Fruit fly (Drosophila melanogaster) whole organism, embryonic: ENCODE measurements around the gene CG10165.
A peak's percentile ranks its signal among the peaks of the same experiment; 100 is the strongest.

ENCODE experiments used
- BEAF-32 ChIP-seq: fragments of 200-800 bp; sonication (Bioruptor generic); optimal IDR thresholded peaks from 3 replicates; lab custom pipeline; 2017; ENCODE audit warnings: missing biosample characterization, missing genetic modification characterization, mild to moderate bottlenecking, moderate library complexity, missing genetic modification reagents
- C15 ChIP-seq: fragments of 200-800 bp; sonication (Bioruptor generic); IDR thresholded peaks from 3 replicates; pipeline ENCODE4 v1.3.6; 2022; ENCODE audit warnings: missing biosample characterization, missing genetic modification characterization
- CG11085 ChIP-seq: fragments of 200-800 bp; sonication (Bioruptor generic); IDR thresholded peaks from 2 replicates; pipeline ENCODE4 v1.3.6; 2022; ENCODE audit warnings: missing biosample characterization, missing genetic modification characterization
- CG11504 ChIP-seq: fragments of 200-800 bp; sonication (Bioruptor generic); optimal IDR thresholded peaks from 3 replicates; lab custom pipeline; 2019; ENCODE audit warnings: missing biosample characterization, mild to moderate bottlenecking, missing genetic modification characterization, moderate library complexity
- CG14050 ChIP-seq: fragments of 200-800 bp; sonication (Bioruptor generic); IDR thresholded peaks from 3 replicates; pipeline ENCODE4 v1.3.6; 2022; ENCODE audit warnings: missing biosample characterization, missing genetic modification characterization
- CG14710 ChIP-seq: fragments of 200-800 bp; sonication (Bioruptor generic); optimal IDR thresholded peaks from 3 replicates; lab custom pipeline; 2019; ENCODE audit warnings: missing biosample characterization, mild to moderate bottlenecking, missing genetic modification characterization, moderate library complexity
- CG1647 ChIP-seq: fragments of 200-800 bp; sonication (Bioruptor generic); optimal IDR thresholded peaks from 3 replicates; lab custom pipeline; 2016; ENCODE audit warnings: missing biosample characterization, missing genetic modification characterization
- CG17385 ChIP-seq: fragments of 200-800 bp; sonication (Bioruptor generic); optimal IDR thresholded peaks from 3 replicates; lab custom pipeline; 2018; ENCODE audit warnings: missing biosample characterization, mild to moderate bottlenecking, missing genetic modification characterization
- CG2116 ChIP-seq: fragments of 200-800 bp; sonication (Bioruptor generic); optimal IDR thresholded peaks from 3 replicates; lab custom pipeline; 2018; ENCODE audit warnings: missing biosample characterization, mild to moderate bottlenecking, missing genetic modification characterization
- CG2889 ChIP-seq: fragments of 200-800 bp; sonication (Bioruptor generic); IDR thresholded peaks from 3 replicates; pipeline ENCODE4 v1.3.6; 2022; ENCODE audit warnings: missing biosample characterization, missing genetic modification characterization
- CG3163 ChIP-seq: fragments of 200-800 bp; sonication (Bioruptor generic); optimal IDR thresholded peaks from 3 replicates; lab custom pipeline; 2016; ENCODE audit warnings: missing biosample characterization, missing genetic modification characterization
- CG3281 ChIP-seq: fragments of 200-800 bp; sonication (Bioruptor generic); optimal IDR thresholded peaks from 3 replicates; lab custom pipeline; 2017; ENCODE audit warnings: missing biosample characterization, mild to moderate bottlenecking, missing genetic modification characterization
- CG3726 ChIP-seq: fragments of 200-800 bp; sonication (Bioruptor generic); IDR thresholded peaks from 3 replicates; pipeline ENCODE4, ENCODE4 v1.3.6; 2022; ENCODE audit warnings: missing biosample characterization, missing genetic modification characterization
- CG3838 ChIP-seq: fragments of 200-800 bp; sonication (Bioruptor generic); optimal IDR thresholded peaks from 3 replicates; lab custom pipeline; 2016; ENCODE audit warnings: missing biosample characterization, missing genetic modification characterization
- CG4404 ChIP-seq: fragments of 200-800 bp; sonication (Bioruptor generic); IDR thresholded peaks from 2 replicates; pipeline ENCODE4 v1.3.6; 2022; ENCODE audit warnings: missing biosample characterization, missing genetic modification characterization
- CG4424 ChIP-seq: fragments of 200-800 bp; sonication (Bioruptor generic); optimal IDR thresholded peaks from 3 replicates; lab custom pipeline; 2016; ENCODE audit warnings: missing biosample characterization, missing genetic modification characterization
- CG5245 ChIP-seq: fragments of 200-800 bp; sonication (Bioruptor generic); optimal IDR thresholded peaks from 3 replicates; lab custom pipeline; 2016; ENCODE audit warnings: missing biosample characterization, missing genetic modification characterization
- CG7357 ChIP-seq: fragments of 200-800 bp; sonication (Bioruptor generic); IDR thresholded peaks from 3 replicates; pipeline ENCODE4 v1.3.6; 2022; ENCODE audit warnings: missing biosample characterization, missing genetic modification characterization
- CG7556 ChIP-seq: fragments of 200-800 bp; sonication (Bioruptor generic); optimal IDR thresholded peaks from 2 replicates; lab custom pipeline; 2017; ENCODE audit warnings: missing biosample characterization, mild to moderate bottlenecking, missing genetic modification characterization
- CG7987 ChIP-seq: fragments of 200-800 bp; sonication (Bioruptor generic); optimal IDR thresholded peaks from 2 replicates; lab custom pipeline; 2018; ENCODE audit warnings: missing biosample characterization, mild to moderate bottlenecking, missing genetic modification characterization, moderate library complexity
- CG9609 ChIP-seq: fragments of 200-800 bp; sonication (Bioruptor generic); optimal IDR thresholded peaks from 3 replicates; lab custom pipeline; 2016; ENCODE audit warnings: missing biosample characterization, missing genetic modification characterization
- CG9727 ChIP-seq: fragments of 200-800 bp; sonication (Bioruptor generic); optimal IDR thresholded peaks from 3 replicates; lab custom pipeline; 2017; ENCODE audit warnings: missing biosample characterization, mild to moderate bottlenecking, missing genetic modification characterization
- CoRest ChIP-seq: fragments of 200-800 bp; sonication (Bioruptor generic); optimal IDR thresholded peaks from 3 replicates; lab custom pipeline; 2018; ENCODE audit warnings: missing biosample characterization, mild to moderate bottlenecking, missing genetic modification characterization, moderate library complexity
- D19B ChIP-seq: fragments of 200-800 bp; sonication (Bioruptor generic); optimal IDR thresholded peaks from 2 replicates; lab custom pipeline; 2017; ENCODE audit warnings: missing biosample characterization, mild to moderate bottlenecking, missing genetic modification characterization
- Dll ChIP-seq: fragments of 200-800 bp; sonication (Bioruptor generic); IDR thresholded peaks from 4 replicates; pipeline ENCODE4 v1.3.6; 2022; ENCODE audit warnings: missing biosample characterization, missing genetic modification characterization; ENCODE audit not compliant: partially characterized antibody
- Drgx ChIP-seq: fragments of 200-800 bp; sonication (Bioruptor generic); IDR thresholded peaks from 2 replicates; pipeline ENCODE4 v1.3.6; 2022; ENCODE audit warnings: missing biosample characterization, missing genetic modification characterization
- ERR ChIP-seq: fragments of 200-800 bp; sonication (Bioruptor generic); optimal IDR thresholded peaks from 2 replicates; lab custom pipeline; 2016; ENCODE audit warnings: missing biosample characterization, missing genetic modification characterization
- Fer3 ChIP-seq: fragments of 200-800 bp; sonication (Bioruptor generic); optimal IDR thresholded peaks from 2 replicates; lab custom pipeline; 2018; ENCODE audit warnings: missing biosample characterization, mild to moderate bottlenecking, missing genetic modification characterization, moderate library complexity
- HLH3B ChIP-seq: fragments of 200-800 bp; sonication (Bioruptor generic); IDR thresholded peaks from 2 replicates; pipeline ENCODE4 v1.3.6; 2022; ENCODE audit warnings: missing biosample characterization, missing genetic modification characterization
- Hr39 ChIP-seq: fragments of >200 bp; optimal IDR thresholded peaks from 2 replicates; lab custom pipeline; 2017
- Hr78 ChIP-seq, 2 experiments: fragments of 200-800 bp in 1 of 2; fragments of >200 bp in 1 of 2; sonication (Bioruptor generic) in 1 of 2; optimal IDR thresholded peaks; 2 replicates each; lab custom pipeline; 2017 to 2019; ENCODE audit warnings: missing biosample characterization in 2 of 2, missing genetic modification characterization in 2 of 2, mild to moderate bottlenecking in 1 of 2, moderate library complexity in 1 of 2
- Jarid2 ChIP-seq: fragments of 200-800 bp; sonication (Bioruptor generic); optimal IDR thresholded peaks from 3 replicates; lab custom pipeline; 2017; ENCODE audit warnings: mild to moderate bottlenecking, missing biosample characterization, missing genetic modification reagents, missing genetic modification characterization
- NfI ChIP-seq: fragments of 200-800 bp; sonication (Bioruptor generic); optimal IDR thresholded peaks from 3 replicates; lab custom pipeline; 2018; ENCODE audit warnings: missing biosample characterization, mild to moderate bottlenecking, missing genetic modification characterization, moderate library complexity
- Six4 ChIP-seq: fragments of 200-800 bp; sonication (Bioruptor generic); optimal IDR thresholded peaks from 2 replicates; lab custom pipeline; 2016; ENCODE audit warnings: missing biosample characterization, missing genetic modification characterization
- Taf1 ChIP-seq: fragments of 200-800 bp; sonication (Bioruptor generic); IDR thresholded peaks from 2 replicates; pipeline ENCODE4 v1.3.6; 2022; ENCODE audit warnings: missing biosample characterization, missing genetic modification characterization
- Tbp ChIP-seq: fragments of >200 bp; optimal IDR thresholded peaks from 2 replicates; lab custom pipeline; 2018; ENCODE audit warnings: missing biosample characterization, missing genetic modification characterization
- abd-A ChIP-seq: fragments of 200-800 bp; sonication (Bioruptor generic); optimal IDR thresholded peaks from 3 replicates; lab custom pipeline; 2019; ENCODE audit warnings: missing biosample characterization, mild to moderate bottlenecking, missing genetic modification characterization, moderate library complexity
- ap ChIP-seq: fragments of 200-800 bp; sonication (Bioruptor generic); IDR thresholded peaks from 2 replicates; pipeline ENCODE4 v1.3.6; 2022; ENCODE audit warnings: missing biosample characterization, missing genetic modification characterization
- ato ChIP-seq: fragments of 200-800 bp; sonication (Bioruptor generic); IDR thresholded peaks from 2 replicates; pipeline ENCODE4 v1.3.6; 2022; ENCODE audit warnings: missing biosample characterization, missing genetic modification characterization; ENCODE audit not compliant: partially characterized antibody
- cato ChIP-seq: fragments of 200-800 bp; sonication (Bioruptor generic); optimal IDR thresholded peaks from 2 replicates; lab custom pipeline; 2016; ENCODE audit warnings: missing biosample characterization, missing genetic modification characterization, borderline replicate concordance
- cg ChIP-seq: fragments of 200-800 bp; sonication (Bioruptor generic); optimal IDR thresholded peaks from 3 replicates; lab custom pipeline; 2019; ENCODE audit warnings: missing biosample characterization, mild to moderate bottlenecking, missing genetic modification characterization, moderate library complexity
- croc ChIP-seq: fragments of 200-800 bp; sonication (Bioruptor generic); conservative IDR thresholded peaks from 3 replicates; pipeline ENCODE4 v1.3.6; 2022; ENCODE audit warnings: missing biosample characterization, missing genetic modification characterization
- fd102C ChIP-seq: fragments of 200-800 bp; sonication (Bioruptor generic); optimal IDR thresholded peaks from 2 replicates; lab custom pipeline; 2018; ENCODE audit warnings: missing biosample characterization, mild to moderate bottlenecking, missing genetic modification characterization, moderate library complexity
- gce ChIP-seq: fragments of 200-800 bp; sonication (Bioruptor generic); IDR thresholded peaks from 3 replicates; pipeline ENCODE4 v1.3.6; 2022; ENCODE audit warnings: missing biosample characterization, missing genetic modification characterization
- lov ChIP-seq, 2 experiments: fragments of 200-800 bp in 1 of 2; fragments of >200 bp in 1 of 2; sonication (Bioruptor generic) in 1 of 2; IDR thresholded peaks in 1 of 2; optimal IDR thresholded peaks in 1 of 2; 2 replicates in 1 of 2; 3 replicates in 1 of 2; pipeline versions ENCODE4 v1.3.6 to Lab custom; 2017 to 2022; ENCODE audit warnings: missing biosample characterization in 1 of 2, missing genetic modification characterization in 1 of 2
- mld ChIP-seq: fragments of 200-800 bp; sonication (Bioruptor generic); IDR thresholded peaks from 3 replicates; pipeline ENCODE4 v1.3.6; 2022; ENCODE audit warnings: missing biosample characterization, missing genetic modification characterization; ENCODE audit not compliant: partially characterized antibody
- row ChIP-seq: fragments of 200-800 bp; sonication (Bioruptor generic); IDR thresholded peaks from 3 replicates; pipeline ENCODE4 v1.3.6; 2022; ENCODE audit warnings: missing biosample characterization, missing genetic modification characterization
- sug ChIP-seq: fragments of 200-800 bp; optimal IDR thresholded peaks from 2 replicates; lab custom pipeline; 2019; ENCODE audit warnings: missing biosample characterization, mild to moderate bottlenecking, missing genetic modification characterization, moderate library complexity
- unc-4 ChIP-seq: fragments of 200-800 bp; sonication (Bioruptor generic); IDR thresholded peaks from 2 replicates; pipeline ENCODE4 v1.3.6; 2022; ENCODE audit warnings: missing biosample characterization, missing genetic modification characterization; ENCODE audit not compliant: partially characterized antibody
- vfl ChIP-seq: fragments of 200-800 bp; sonication (Bioruptor generic); optimal IDR thresholded peaks from 2 replicates; lab custom pipeline; 2016; ENCODE audit warnings: missing biosample characterization, missing genetic modification characterization

CG10165 gene

DNA sequence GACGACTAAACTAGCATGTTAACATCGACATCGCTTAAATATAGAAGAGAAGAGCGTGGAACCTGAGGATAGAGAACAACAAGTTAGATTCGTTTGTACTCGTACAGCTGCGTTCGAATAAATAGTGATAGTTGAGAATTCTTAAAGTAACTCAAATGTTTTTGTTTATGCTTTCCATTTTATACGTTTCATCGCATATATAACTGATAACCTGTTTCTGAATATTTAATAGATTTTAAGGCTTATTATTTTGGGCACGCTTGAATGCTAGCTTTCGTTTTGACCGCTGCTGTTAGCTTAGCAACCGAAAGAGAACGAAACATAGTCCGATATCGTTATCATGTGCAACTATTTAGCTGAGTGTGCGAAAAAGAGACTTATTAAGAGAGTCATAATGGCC lies 1.8 kb downstream of the CG10165 start (continued):
- TF ChIP-seq CG11085 (GFP tag; lab: Robert Waterston, UW) (peak; percentile 92), ERR (GFP tag; lab: Kevin White, UChicago) (peak; percentile 96), Dll (no peak), CG1647 (peak; percentile 89), CG4404 (GFP tag; lab: Robert Waterston, UW) (peak; percentile 84), CG2889 (GFP tag; lab: Robert Waterston, UW) (peak; percentile 94), cg (GFP tag; lab: Kevin White, UChicago) (no peak), HLH3B (GFP tag; lab: Robert Waterston, UW) (peak; percentile 95), CG3838 (GFP tag; lab: Kevin White, UChicago) (peak; percentile 79), CG2116 (GFP tag; lab: Kevin White, UChicago) (peak; percentile 70), C15 (peak; percentile 96), CG3281 (GFP tag; lab: Kevin White, UChicago) (peak; percentile 98), mld (GFP tag; lab: Robert Waterston, UW) (no peak), unc-4 (GFP tag; lab: Robert Waterston, UW) (0 out of 2 replicates have a peak, but pooled peaks have one; percentile 29), Jarid2 (peak; percentile 76), Taf1 (GFP tag; lab: Robert Waterston, UW) (peak; percentile 96), CoRest (peak; percentile 96), row (GFP tag; lab: Robert Waterston, UW) (peak; percentile 98), ato (GFP tag; lab: Robert Waterston, UW) (no peak), Fer3 (tag; lab: Kevin White, UChicago) (peak; percentile 98), BEAF-32 (GFP tag; lab: Kevin White, UChicago) (peak; percentile 3), Six4 (GFP tag; lab: Kevin White, UChicago) (peak; percentile 84), CG17385 (GFP tag; lab: Kevin White, UChicago) (peak; percentile 94), CG7987 (GFP tag; lab: Kevin White, UChicago) (peak; percentile 91), CG9609 (peak; percentile 90), CG11504 (tag; lab: Kevin White, UChicago) (peak; percentile 93), CG14050 (peak; percentile 94), Tbp (GFP tag; lab: Kevin White, UChicago) (no peak), CG3163 (GFP tag; lab: Kevin White, UChicago) (peak; percentile 97), CG9727 (GFP tag; lab: Kevin White, UChicago) (peak; percentile 95), croc (GFP tag; lab: Robert Waterston, UW) (peak; percentile 63; the same call in 2 of the 3 replicates), ap (GFP tag; lab: Robert Waterston, UW) (peak; percentile 81), vfl (GFP tag; lab: Kevin White, UChicago) (peak; percentile 95), gce (GFP tag; lab: Robert Waterston, UW) (peak; percentile 77; the same call in 1 of the 3 replicates), CG3726 (GFP tag; lab: Robert Waterston, UW) (peak; percentile 90), cato (GFP tag; lab: Kevin White, UChicago) (peak; percentile 79), abd-A (tag; lab: Kevin White, UChicago) (no peak), Hr78 (GFP tag; optimal IDR thresholded peaks at IDR 0.05; lab: Kevin White, UChicago) (peak in 1 of 2 experiments; percentile 50), fd102C (GFP tag; lab: Kevin White, UChicago) (peak; percentile 6), CG4424 (peak; percentile 86), sug (peak; percentile 95), Drgx (peak; percentile 99), NfI (peak; percentile 97), CG7556 (GFP tag; lab: Kevin White, UChicago) (peak; percentile 95), lov (optimal IDR thresholded peaks at IDR 0.05; lab: Kevin White, UChicago) (no peak), lov (GFP tag; IDR thresholded peaks at IDR 0.05; lab: Robert Waterston, UW) (peak; percentile 80; the same call in 2 of the 3 replicates), CG5245 (GFP tag; lab: Kevin White, UChicago) (peak; percentile 87), CG14710 (tag; lab: Kevin White, UChicago) (peak; percentile 57), Hr39 (lab: Kevin White, UChicago) (no peak), CG7357 (GFP tag; lab: Robert Waterston, UW) (peak; percentile 88), D19B (peak; percentile 93)
